Worm (Caenorhabditis elegans) whole organism, mixed stage, embryonic: ENCODE results near the gene R07E3.7.

Experiments
- M03D4.4 ChIP-seq: sonication (generic microtip); optimal IDR thresholded peaks from 2 replicates; lab custom pipeline; 2017; ENCODE audit warnings: mild to moderate bottlenecking, missing genetic modification characterization, missing compliant biosample characterization
- bed-3 ChIP-seq: fragments of 200-800 bp; sonication (Bioruptor generic); optimal IDR thresholded peaks from 3 replicates; lab custom pipeline; 2018; ENCODE audit warnings: mild to moderate bottlenecking, missing genetic modification characterization, moderate library complexity, missing compliant biosample characterization
- blmp-1 ChIP-seq: fragments of 150-350 bp; optimal IDR thresholded peaks from 2 replicates; lab custom pipeline; 2014; ENCODE audit warnings: missing biosample characterization, missing genetic modification characterization
- ceh-39 ChIP-seq: fragments of 150-350 bp; optimal IDR thresholded peaks from 2 replicates; lab custom pipeline; 2014; ENCODE audit warnings: missing biosample characterization, missing genetic modification characterization
- ceh-43 ChIP-seq: fragments of 200-800 bp; sonication (Bioruptor generic); optimal IDR thresholded peaks from 2 replicates; lab custom pipeline; 2018; ENCODE audit warnings: mild to moderate bottlenecking, missing genetic modification characterization, moderate library complexity, missing compliant biosample characterization
- ceh-83 ChIP-seq: fragments of 200-800 bp; sonication (Bioruptor generic); optimal IDR thresholded peaks from 2 replicates; lab custom pipeline; 2018; ENCODE audit warnings: mild to moderate bottlenecking, missing genetic modification characterization, missing compliant biosample characterization
- ces-1 ChIP-seq: fragments of 150-350 bp; optimal IDR thresholded peaks from 2 replicates; lab custom pipeline; 2014; ENCODE audit warnings: missing biosample characterization, missing genetic modification reagents, missing genetic modification characterization
- cnd-1 ChIP-seq: fragments of 200-800 bp; sonication (Bioruptor generic); optimal IDR thresholded peaks from 2 replicates; lab custom pipeline; 2018; ENCODE audit warnings: mild to moderate bottlenecking, missing genetic modification characterization, missing compliant biosample characterization
- drap-1 ChIP-seq: fragments of 200-800 bp; sonication (Bioruptor generic); optimal IDR thresholded peaks from 3 replicates; lab custom pipeline; 2018; ENCODE audit warnings: mild to moderate bottlenecking, missing genetic modification characterization, missing compliant biosample characterization
- elt-1 ChIP-seq: sonication (generic microtip); optimal IDR thresholded peaks from 2 replicates; lab custom pipeline; 2017; ENCODE audit warnings: missing genetic modification characterization, mild to moderate bottlenecking, missing compliant biosample characterization, antibody characterized with exemption, moderate library complexity, borderline replicate concordance; ENCODE audit not compliant: insufficient read depth
- elt-3 ChIP-seq: fragments of 150-350 bp; optimal IDR thresholded peaks from 2 replicates; lab custom pipeline; 2014; ENCODE audit warnings: missing biosample characterization, missing genetic modification characterization
- flh-1 ChIP-seq: fragments of 200-800 bp; sonication (Bioruptor generic); optimal IDR thresholded peaks from 2 replicates; lab custom pipeline; 2018; ENCODE audit warnings: mild to moderate bottlenecking, missing genetic modification characterization, moderate library complexity, missing compliant biosample characterization
- ham-2 ChIP-seq: fragments of 200-800 bp; sonication (Bioruptor generic); optimal IDR thresholded peaks from 2 replicates; lab custom pipeline; 2018; ENCODE audit warnings: mild to moderate bottlenecking, missing genetic modification characterization, missing compliant biosample characterization
- hlh-1 ChIP-seq: fragments of 150-350 bp; optimal IDR thresholded peaks from 2 replicates; lab custom pipeline; 2014; ENCODE audit warnings: missing biosample characterization, missing genetic modification reagents, missing genetic modification characterization
- lin-13 ChIP-seq: fragments of 150-350 bp; optimal IDR thresholded peaks from 2 replicates; lab custom pipeline; 2014; ENCODE audit warnings: missing biosample characterization, missing genetic modification characterization
- lin-32 ChIP-seq: fragments of 200-800 bp; sonication (Bioruptor generic); optimal IDR thresholded peaks from 2 replicates; lab custom pipeline; 2018; ENCODE audit warnings: mild to moderate bottlenecking, missing genetic modification characterization, missing compliant biosample characterization
- mab-5 ChIP-seq: fragments of 150-350 bp; optimal IDR thresholded peaks from 2 replicates; lab custom pipeline; 2014; ENCODE audit warnings: missing biosample characterization, missing genetic modification characterization
- mep-1 ChIP-seq: fragments of 150-350 bp; optimal IDR thresholded peaks from 2 replicates; lab custom pipeline; 2017; ENCODE audit warnings: missing biosample characterization, missing genetic modification reagents, missing genetic modification characterization, inconsistent platforms
- mls-2 ChIP-seq: sonication (generic microtip); optimal IDR thresholded peaks from 2 replicates; lab custom pipeline; 2016; ENCODE audit warnings: mild to moderate bottlenecking, missing genetic modification characterization, moderate library complexity, missing compliant biosample characterization
- nhr-12 ChIP-seq: fragments of 150-350 bp; optimal IDR thresholded peaks from 2 replicates; lab custom pipeline; 2014; ENCODE audit warnings: missing biosample characterization, missing genetic modification characterization
- nhr-2 ChIP-seq: fragments of 150-350 bp; optimal IDR thresholded peaks from 2 replicates; lab custom pipeline; 2014; ENCODE audit warnings: missing biosample characterization, missing genetic modification characterization
- nhr-28 ChIP-seq: fragments of 150-350 bp; optimal IDR thresholded peaks from 2 replicates; lab custom pipeline; 2014; ENCODE audit warnings: missing biosample characterization, missing genetic modification characterization
- nhr-76 ChIP-seq: sonication (generic microtip); optimal IDR thresholded peaks from 2 replicates; lab custom pipeline; 2017; ENCODE audit warnings: missing biosample characterization, missing genetic modification characterization
- pha-4 ChIP-seq: fragments of 150-350 bp; optimal IDR thresholded peaks from 2 replicates; lab custom pipeline; 2018; ENCODE audit warnings: missing biosample characterization, missing genetic modification reagents, missing genetic modification characterization
- sem-2 ChIP-seq: fragments of 200-800 bp; sonication (Bioruptor generic); optimal IDR thresholded peaks from 2 replicates; lab custom pipeline; 2018; ENCODE audit warnings: mild to moderate bottlenecking, missing genetic modification characterization, missing compliant biosample characterization
- snpc-4 ChIP-seq: fragments of 150-350 bp; optimal IDR thresholded peaks from 2 replicates; lab custom pipeline; 2014; ENCODE audit warnings: missing biosample characterization, missing genetic modification characterization
- sptf-1 ChIP-seq: sonication (generic microtip); optimal IDR thresholded peaks from 2 replicates; lab custom pipeline; 2017; ENCODE audit warnings: mild to moderate bottlenecking, missing genetic modification characterization, moderate library complexity, missing compliant biosample characterization
- tbx-8 ChIP-seq: fragments of 200-800 bp; sonication (Bioruptor generic); optimal IDR thresholded peaks from 2 replicates; lab custom pipeline; 2018; ENCODE audit warnings: mild to moderate bottlenecking, missing genetic modification characterization, moderate library complexity, missing compliant biosample characterization
- unc-120 ChIP-seq: sonication (generic microtip); optimal IDR thresholded peaks from 2 replicates; lab custom pipeline; 2017; ENCODE audit warnings: missing genetic modification characterization, missing compliant biosample characterization; ENCODE audit not compliant: poor library complexity, severe bottlenecking
- unc-39 ChIP-seq: fragments of 150-350 bp; optimal IDR thresholded peaks from 2 replicates; lab custom pipeline; 2014; ENCODE audit warnings: missing biosample characterization, missing genetic modification characterization
- unc-62 ChIP-seq: fragments of 150-350 bp; optimal IDR thresholded peaks from 2 replicates; lab custom pipeline; 2014; ENCODE audit warnings: missing biosample characterization, missing genetic modification reagents, missing genetic modification characterization
- zip-8 ChIP-seq: fragments of 150-350 bp; optimal IDR thresholded peaks from 2 replicates; lab custom pipeline; 2014; ENCODE audit warnings: missing biosample characterization, missing genetic modification characterization

The R07E3.7 gene

DNA sequence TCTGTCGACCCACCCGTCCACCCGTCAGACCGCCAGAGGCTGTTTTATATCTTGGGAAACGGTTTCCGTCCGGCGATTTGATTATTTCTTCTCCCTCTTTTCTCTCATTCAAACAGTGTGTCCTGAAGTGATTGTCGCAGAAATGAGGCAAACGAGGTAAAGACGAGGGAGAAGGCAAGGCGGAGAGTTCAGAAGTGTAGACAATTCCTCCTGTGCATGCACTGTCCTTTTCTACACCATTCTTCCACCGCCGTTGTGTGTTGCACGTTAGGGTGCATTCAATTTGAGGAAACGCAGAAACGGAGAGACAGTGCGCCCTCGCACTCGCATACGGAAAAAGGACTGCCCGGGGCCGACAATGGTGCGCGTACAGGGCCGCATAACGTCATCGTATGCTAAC, 40.1 kb upstream of the R07E3.7 start (continued):
- no peak for TF ChIP-seq blmp-1 (tag; lab: Kevin White, UChicago)
- TF ChIP-seq tbx-8 (GFP tag; lab: Kevin White, UChicago), result no peak
- no peak for TF ChIP-seq unc-39 (tag; lab: Kevin White, UChicago)
- no peak for TF ChIP-seq lin-32 (GFP tag; lab: Kevin White, UChicago)
- TF ChIP-seq cnd-1 (tag; lab: Kevin White, UChicago), result peak; percentile 17
- peak; percentile 44 for TF ChIP-seq ces-1

DNA sequence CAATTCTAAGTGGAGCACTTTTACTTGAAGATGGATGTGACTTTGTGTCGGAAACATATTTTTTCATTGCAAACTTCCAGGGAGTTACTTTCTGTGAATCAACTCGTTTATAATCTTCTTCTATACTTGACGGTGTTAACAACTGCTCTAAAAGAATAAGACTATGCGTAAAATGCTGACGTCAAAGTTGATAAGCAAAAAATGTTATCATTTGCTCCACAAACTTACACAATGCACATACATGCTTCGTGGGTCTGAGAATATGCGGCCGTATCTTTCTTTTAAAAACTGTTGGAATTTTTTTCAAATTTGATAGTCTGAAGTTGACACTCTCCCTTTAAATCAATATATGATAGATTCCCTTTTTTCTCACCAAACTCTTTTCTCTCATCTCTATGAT, 39.6 kb upstream of the R07E3.7 start:
- TF ChIP-seq sem-2 (GFP tag; lab: Kevin White, UChicago) (no peak), flh-1 (GFP tag; lab: Kevin White, UChicago) (no peak), nhr-2 (no peak), mls-2 (no peak), blmp-1 (tag; lab: Kevin White, UChicago) (no peak), ceh-43 (GFP tag; lab: Kevin White, UChicago) (no peak)

DNA sequence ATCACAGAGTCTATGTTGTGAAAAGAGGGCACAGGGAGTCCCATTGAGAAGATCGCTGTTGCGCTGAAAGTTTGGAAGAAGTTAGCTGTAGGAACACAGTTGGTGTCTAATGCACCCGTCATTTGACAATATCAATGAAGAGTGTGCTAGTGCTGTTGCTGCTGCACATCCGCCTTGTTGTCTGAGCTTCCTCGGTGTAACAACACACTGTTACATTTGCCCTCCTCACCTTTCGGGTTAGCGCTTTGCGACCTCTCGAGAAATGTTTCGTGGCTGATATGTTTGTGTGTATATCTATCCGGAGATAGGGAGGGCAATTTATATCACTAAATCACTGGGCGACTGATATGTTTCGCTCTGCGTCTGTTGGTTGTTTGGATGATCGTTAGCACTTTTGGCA, 38.7 kb upstream of the R07E3.7 start:
- peak; percentile 60 for TF ChIP-seq unc-120 (tag; lab: Kevin White, UChicago)
- TF ChIP-seq sem-2 (GFP tag; lab: Kevin White, UChicago), result no peak
- TF ChIP-seq ceh-43 (GFP tag; lab: Kevin White, UChicago), result no peak
- TF ChIP-seq nhr-2, result no peak
- no peak for TF ChIP-seq flh-1 (GFP tag; lab: Kevin White, UChicago)
- peak; percentile 93 for TF ChIP-seq hlh-1 (tag; lab: Kevin White, UChicago)
- TF ChIP-seq cnd-1 (tag; lab: Kevin White, UChicago), result no peak
- TF ChIP-seq ham-2, result peak; percentile 25
- TF ChIP-seq M03D4.4 (tag; lab: Kevin White, UChicago), result peak; percentile 20
- peak; percentile 87 for TF ChIP-seq unc-62 (GFP tag; lab: Kevin White, UChicago)
- TF ChIP-seq blmp-1 (tag; lab: Kevin White, UChicago), result no peak
- no peak for TF ChIP-seq lin-32 (GFP tag; lab: Kevin White, UChicago)
- TF ChIP-seq elt-3 (tag; lab: Kevin White, UChicago), result no peak
- no peak for TF ChIP-seq mep-1 (tag; lab: Kevin White, UChicago)
- TF ChIP-seq zip-8 (tag; lab: Kevin White, UChicago), result no peak

DNA sequence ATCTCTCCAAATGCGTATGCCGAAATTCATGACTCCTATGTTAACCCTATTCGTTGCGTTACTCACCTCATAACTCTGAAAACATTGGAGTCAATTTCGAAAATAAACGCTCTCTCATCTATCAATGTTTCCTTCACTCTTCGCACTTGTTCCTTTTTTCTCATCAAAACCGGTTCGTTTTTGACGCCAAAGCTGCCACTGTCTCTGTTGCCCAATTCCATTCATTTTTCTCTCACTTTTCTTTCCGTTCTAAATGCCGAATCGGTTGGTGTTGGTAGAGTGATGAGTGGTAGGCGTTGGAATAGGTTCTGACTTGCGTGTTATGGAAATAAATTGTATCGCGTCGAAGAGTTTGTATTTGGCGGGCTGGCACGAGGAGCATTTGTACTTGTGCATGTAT, 37.8 kb upstream of the R07E3.7 start:
- no peak for TF ChIP-seq unc-120 (tag; lab: Kevin White, UChicago)
- TF ChIP-seq nhr-28 (tag; lab: Kevin White, UChicago), result no peak
- no peak for TF ChIP-seq tbx-8 (GFP tag; lab: Kevin White, UChicago)
- TF ChIP-seq ceh-43 (GFP tag; lab: Kevin White, UChicago), result no peak
- no peak for TF ChIP-seq lin-32 (GFP tag; lab: Kevin White, UChicago)
- TF ChIP-seq nhr-2, result no peak
- TF ChIP-seq elt-3 (tag; lab: Kevin White, UChicago), result no peak
- no peak for TF ChIP-seq ceh-83 (GFP tag; lab: Kevin White, UChicago)
- TF ChIP-seq M03D4.4 (tag; lab: Kevin White, UChicago), result no peak
- TF ChIP-seq ces-1, result no peak
- TF ChIP-seq drap-1 (GFP tag; lab: Kevin White, UChicago), result no peak
- TF ChIP-seq bed-3 (GFP tag; lab: Kevin White, UChicago), result no peak
- TF ChIP-seq cnd-1 (tag; lab: Kevin White, UChicago), result no peak
- TF ChIP-seq snpc-4 (tag; lab: Kevin White, UChicago), result no peak
- TF ChIP-seq sptf-1 (tag; lab: Kevin White, UChicago), result no peak
- TF ChIP-seq pha-4, result no peak
- TF ChIP-seq nhr-76 (tag; lab: Kevin White, UChicago), result no peak
- TF ChIP-seq mab-5 (tag; lab: Kevin White, UChicago), result no peak
- TF ChIP-seq, all 35 proteins: peak for 0

DNA sequence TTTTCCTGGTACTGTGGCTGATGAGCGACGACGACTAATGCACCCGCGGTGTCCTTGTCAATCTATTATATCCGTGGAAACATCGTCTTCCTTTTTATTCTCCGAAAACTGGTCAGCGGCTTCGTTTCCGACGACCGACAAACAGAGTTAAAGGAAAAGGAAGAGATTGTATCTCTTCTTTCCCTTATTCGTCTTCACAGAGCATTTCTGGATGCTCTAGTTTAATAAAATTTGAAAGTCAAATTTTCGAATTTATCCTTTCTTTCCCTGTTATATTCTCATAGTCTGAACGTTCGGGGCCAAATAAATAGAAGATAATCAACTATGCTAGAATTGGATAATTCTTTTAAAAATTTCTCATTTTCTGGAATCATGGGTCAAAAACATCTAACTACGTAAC, 37.2 kb upstream of the R07E3.7 start:
- TF ChIP-seq bed-3 (GFP tag; lab: Kevin White, UChicago) (no peak), ces-1 (peak; percentile 78), M03D4.4 (tag; lab: Kevin White, UChicago) (no peak)

DNA sequence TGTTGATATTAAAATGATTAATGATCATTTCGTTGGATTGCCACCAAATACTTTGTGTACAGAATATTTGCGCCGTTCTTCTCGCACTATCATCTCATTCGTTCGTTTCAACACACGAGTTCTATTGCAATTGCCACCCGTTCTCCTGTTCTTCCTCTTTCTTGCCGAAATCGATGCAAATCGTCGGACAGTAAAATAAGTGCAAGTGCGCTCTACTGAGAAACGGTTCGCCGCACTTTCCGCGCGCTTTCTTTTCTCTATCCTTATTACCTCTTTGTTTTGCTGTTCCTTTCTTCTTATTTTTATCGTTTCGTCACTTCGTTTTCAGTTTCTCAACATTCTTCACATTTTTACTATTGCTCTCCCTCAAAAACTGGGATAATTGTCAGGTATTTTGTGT, 35.6 kb upstream of the R07E3.7 start:
- TF ChIP-seq nhr-2, result no peak
- TF ChIP-seq lin-13 (tag; lab: Kevin White, UChicago), result peak; percentile 45
- no peak for TF ChIP-seq snpc-4 (tag; lab: Kevin White, UChicago)
- TF ChIP-seq nhr-12 (tag; lab: Kevin White, UChicago), result no peak
- TF ChIP-seq ceh-39 (tag; lab: Kevin White, UChicago), result peak; percentile 60
- no peak for TF ChIP-seq unc-62 (GFP tag; lab: Kevin White, UChicago)
- no peak for TF ChIP-seq sem-2 (GFP tag; lab: Kevin White, UChicago)
- TF ChIP-seq ces-1, result no peak
- peak; percentile 11 for TF ChIP-seq elt-1 (tag; lab: Kevin White, UChicago)
- peak; percentile 4 for TF ChIP-seq pha-4
- peak; percentile 32 for TF ChIP-seq mep-1 (tag; lab: Kevin White, UChicago)
- TF ChIP-seq zip-8 (tag; lab: Kevin White, UChicago), result no peak
- peak; percentile 22 for TF ChIP-seq blmp-1 (tag; lab: Kevin White, UChicago)
- TF ChIP-seq ham-2, result peak; percentile 20
- peak; percentile 16 for TF ChIP-seq mls-2
